Fruit fly (Drosophila melanogaster) whole organism, embryonic: ENCODE measurements around the gene Tsp29Fb.
A peak's percentile ranks its signal among the peaks of the same experiment; 100 is the strongest.

Experiments used
- Atf-2 ChIP-seq: fragments of 200-800 bp; sonication (Bioruptor generic); optimal IDR thresholded peaks from 2 replicates; lab custom pipeline; 2016; ENCODE audit warnings: missing biosample characterization, missing genetic modification characterization
- Bteb2 ChIP-seq: fragments of 200-800 bp; sonication (Bioruptor generic); optimal IDR thresholded peaks from 2 replicates; lab custom pipeline; 2016; ENCODE audit warnings: missing biosample characterization, missing genetic modification characterization
- CG10979 ChIP-seq: fragments of 200-800 bp; sonication (Bioruptor generic); optimal IDR thresholded peaks from 2 replicates; lab custom pipeline; 2018; ENCODE audit warnings: missing biosample characterization, mild to moderate bottlenecking, missing genetic modification characterization, moderate library complexity
- CG11723 ChIP-seq: fragments of 200-800 bp; sonication (Bioruptor generic); optimal IDR thresholded peaks from 2 replicates; lab custom pipeline; 2017; ENCODE audit warnings: missing biosample characterization, mild to moderate bottlenecking, missing genetic modification characterization
- CG12104 ChIP-seq: fragments of 200-800 bp; sonication (Bioruptor generic); optimal IDR thresholded peaks from 3 replicates; lab custom pipeline; 2016; ENCODE audit warnings: missing biosample characterization, missing genetic modification characterization
- CG12236 ChIP-seq: fragments of 200-800 bp; sonication (Bioruptor generic); optimal IDR thresholded peaks from 2 replicates; lab custom pipeline; 2016; ENCODE audit warnings: missing biosample characterization, missing genetic modification characterization
- CG12744 ChIP-seq: fragments of 200-800 bp; sonication (Bioruptor generic); optimal IDR thresholded peaks from 2 replicates; lab custom pipeline; 2016; ENCODE audit warnings: missing biosample characterization, missing genetic modification characterization
- CG12942 ChIP-seq: fragments of 200-800 bp; sonication (Bioruptor generic); optimal IDR thresholded peaks from 3 replicates; lab custom pipeline; 2016; ENCODE audit warnings: missing biosample characterization, missing genetic modification characterization
- CG13624 ChIP-seq: fragments of 200-800 bp; sonication (Bioruptor generic); optimal IDR thresholded peaks from 2 replicates; lab custom pipeline; 2016; ENCODE audit warnings: missing biosample characterization, missing genetic modification characterization
- CG15269 ChIP-seq: fragments of 200-800 bp; sonication (Bioruptor generic); optimal IDR thresholded peaks from 2 replicates; lab custom pipeline; 2018; ENCODE audit warnings: missing biosample characterization, mild to moderate bottlenecking, missing genetic modification characterization, moderate library complexity
- CG17359 ChIP-seq: fragments of 200-800 bp; sonication (Bioruptor generic); optimal IDR thresholded peaks from 3 replicates; lab custom pipeline; 2018; ENCODE audit warnings: missing biosample characterization, mild to moderate bottlenecking, missing genetic modification characterization, moderate library complexity
- CG17385 ChIP-seq: fragments of 200-800 bp; sonication (Bioruptor generic); optimal IDR thresholded peaks from 3 replicates; lab custom pipeline; 2018; ENCODE audit warnings: missing biosample characterization, mild to moderate bottlenecking, missing genetic modification characterization
- CG2712 ChIP-seq: fragments of 200-800 bp; optimal IDR thresholded peaks from 3 replicates; lab custom pipeline; 2019; ENCODE audit warnings: missing biosample characterization, mild to moderate bottlenecking, missing genetic modification characterization, moderate library complexity
- CG30403 ChIP-seq: fragments of 200-800 bp; sonication (Bioruptor generic); optimal IDR thresholded peaks from 3 replicates; lab custom pipeline; 2016; ENCODE audit warnings: missing biosample characterization, missing genetic modification characterization
- CG31441 ChIP-seq: fragments of 200-800 bp; sonication (Bioruptor generic); IDR thresholded peaks from 2 replicates; pipeline ENCODE4 v1.3.6; 2022; ENCODE audit warnings: missing biosample characterization, missing genetic modification characterization
- CG32532 ChIP-seq: fragments of 200-800 bp; sonication (Bioruptor generic); IDR thresholded peaks from 2 replicates; pipeline ENCODE4 v1.3.6; 2022; ENCODE audit warnings: missing biosample characterization, missing genetic modification characterization
- CG5180 ChIP-seq: fragments of 200-800 bp; sonication (Bioruptor generic); optimal IDR thresholded peaks from 3 replicates; lab custom pipeline; 2017; ENCODE audit warnings: missing biosample characterization, missing genetic modification characterization, mild to moderate bottlenecking, moderate library complexity, missing genetic modification reagents
- CG6254 ChIP-seq: fragments of 200-800 bp; sonication (Bioruptor generic); optimal IDR thresholded peaks from 3 replicates; lab custom pipeline; 2017; ENCODE audit warnings: mild to moderate bottlenecking, missing biosample characterization, missing genetic modification reagents, missing genetic modification characterization
- CG6813 ChIP-seq: fragments of 200-800 bp; sonication (Bioruptor generic); optimal IDR thresholded peaks from 2 replicates; lab custom pipeline; 2017; ENCODE audit warnings: missing biosample characterization, missing genetic modification characterization, mild to moderate bottlenecking, moderate library complexity, missing genetic modification reagents
- CG6854 ChIP-seq: fragments of 200-800 bp; sonication (Bioruptor generic); optimal IDR thresholded peaks from 3 replicates; lab custom pipeline; 2017; ENCODE audit warnings: missing biosample characterization, mild to moderate bottlenecking, missing genetic modification characterization
- CG8089 ChIP-seq: fragments of 200-800 bp; sonication (Bioruptor generic); optimal IDR thresholded peaks from 3 replicates; lab custom pipeline; 2016; ENCODE audit warnings: missing biosample characterization, missing genetic modification characterization
- CoRest ChIP-seq: fragments of 200-800 bp; sonication (Bioruptor generic); optimal IDR thresholded peaks from 3 replicates; lab custom pipeline; 2018; ENCODE audit warnings: missing biosample characterization, mild to moderate bottlenecking, missing genetic modification characterization, moderate library complexity
- Dip3 ChIP-seq: fragments of 200-800 bp; sonication (Bioruptor generic); optimal IDR thresholded peaks from 3 replicates; lab custom pipeline; 2016; ENCODE audit warnings: missing biosample characterization, missing genetic modification characterization
- E2f1 ChIP-seq: fragments of 200-800 bp; sonication (Bioruptor generic); IDR thresholded peaks from 2 replicates; pipeline ENCODE4 v1.3.6; 2022; ENCODE audit warnings: missing biosample characterization, missing genetic modification characterization
- HHEX ChIP-seq: fragments of 200-800 bp; sonication (Bioruptor generic); optimal IDR thresholded peaks from 3 replicates; lab custom pipeline; 2017; ENCODE audit warnings: missing biosample characterization, mild to moderate bottlenecking, missing genetic modification characterization, missing genetic modification reagents
- Hey ChIP-seq: fragments of 200-800 bp; sonication (Bioruptor generic); optimal IDR thresholded peaks from 3 replicates; lab custom pipeline; 2018; ENCODE audit warnings: missing biosample characterization, mild to moderate bottlenecking, missing genetic modification characterization
- Rfx ChIP-seq: fragments of 200-800 bp; sonication (Bioruptor generic); IDR thresholded peaks from 2 replicates; pipeline ENCODE4 v1.3.6; 2022; ENCODE audit warnings: missing biosample characterization, missing genetic modification characterization
- Sox100B ChIP-seq: fragments of 200-800 bp; sonication (Bioruptor generic); optimal IDR thresholded peaks from 3 replicates; lab custom pipeline; 2018; ENCODE audit warnings: missing biosample characterization, mild to moderate bottlenecking, missing genetic modification characterization
- Trl ChIP-seq, 3 experiments: fragments of >200 bp in 2 of 3; fragments of 200-800 bp in 1 of 3; sonication (Bioruptor generic) in 1 of 3; optimal IDR thresholded peaks; 2 replicates in 1 of 3; 3 replicates in 2 of 3; lab custom pipeline; 2016 to 2017; ENCODE audit warnings: missing biosample characterization in 1 of 3, missing genetic modification characterization in 1 of 3
- bab2 ChIP-seq: fragments of 200-800 bp; sonication (Bioruptor generic); optimal IDR thresholded peaks from 2 replicates; lab custom pipeline; 2016; ENCODE audit warnings: missing biosample characterization, missing genetic modification characterization
- cato ChIP-seq: fragments of 200-800 bp; sonication (Bioruptor generic); optimal IDR thresholded peaks from 2 replicates; lab custom pipeline; 2016; ENCODE audit warnings: missing biosample characterization, missing genetic modification characterization, borderline replicate concordance
- chif ChIP-seq, 2 experiments: fragments of 200-800 bp; sonication (Bioruptor generic); optimal IDR thresholded peaks; 3 replicates each; lab custom pipeline; 2016; ENCODE audit warnings: missing biosample characterization in 2 of 2, missing genetic modification characterization in 2 of 2
- ci ChIP-seq: fragments of 200-800 bp; sonication (Bioruptor generic); IDR thresholded peaks from 3 replicates; pipeline ENCODE4 v1.3.6; 2022; ENCODE audit warnings: missing biosample characterization, missing genetic modification characterization
- crol ChIP-seq: fragments of 200-800 bp; sonication (Bioruptor generic); IDR thresholded peaks from 2 replicates; pipeline ENCODE4 v1.3.6; 2022; ENCODE audit warnings: missing biosample characterization, missing genetic modification characterization
- dysf ChIP-seq: fragments of 200-800 bp; sonication (Bioruptor generic); IDR thresholded peaks from 3 replicates; pipeline ENCODE4 v1.3.6; 2022; ENCODE audit warnings: missing biosample characterization, missing genetic modification characterization
- emc ChIP-seq: fragments of 200-800 bp; sonication (Bioruptor generic); optimal IDR thresholded peaks from 2 replicates; lab custom pipeline; 2016; ENCODE audit warnings: missing biosample characterization, missing genetic modification characterization
- gcm ChIP-seq: fragments of 200-800 bp; sonication (Bioruptor generic); optimal IDR thresholded peaks from 2 replicates; lab custom pipeline; 2019; ENCODE audit warnings: missing biosample characterization, mild to moderate bottlenecking, missing genetic modification characterization, moderate library complexity
- gt ChIP-seq: fragments of 200-800 bp; sonication (Bioruptor generic); IDR thresholded peaks from 2 replicates; pipeline ENCODE4 v1.3.6; 2022; ENCODE audit warnings: missing biosample characterization, missing genetic modification characterization
- hbn ChIP-seq: fragments of 200-800 bp; sonication (Bioruptor generic); IDR thresholded peaks from 2 replicates; pipeline ENCODE4 v1.3.6; 2022; ENCODE audit warnings: missing biosample characterization, missing genetic modification characterization; ENCODE audit not compliant: partially characterized antibody
- maf-S ChIP-seq: fragments of 200-800 bp; sonication (Bioruptor generic); optimal IDR thresholded peaks from 2 replicates; lab custom pipeline; 2016; ENCODE audit warnings: missing biosample characterization, missing genetic modification characterization
- odd ChIP-seq: fragments of 200-800 bp; sonication (Bioruptor generic); optimal IDR thresholded peaks from 2 replicates; lab custom pipeline; 2017; ENCODE audit warnings: missing biosample characterization, mild to moderate bottlenecking, missing genetic modification characterization
- org-1 ChIP-seq: fragments of 200-800 bp; sonication (Bioruptor generic); optimal IDR thresholded peaks from 2 replicates; lab custom pipeline; 2017; ENCODE audit warnings: missing biosample characterization, missing genetic modification characterization
- pb ChIP-seq: fragments of 200-800 bp; sonication (Bioruptor generic); optimal IDR thresholded peaks from 3 replicates; lab custom pipeline; 2016; ENCODE audit warnings: missing biosample characterization, missing genetic modification characterization
- pros ChIP-seq: fragments of 200-800 bp; sonication (Bioruptor generic); optimal IDR thresholded peaks from 3 replicates; lab custom pipeline; 2019; ENCODE audit warnings: missing biosample characterization, mild to moderate bottlenecking, missing genetic modification characterization, moderate library complexity
- scrt ChIP-seq: fragments of 200-800 bp; sonication (Bioruptor generic); optimal IDR thresholded peaks from 2 replicates; lab custom pipeline; 2018; ENCODE audit warnings: missing biosample characterization, mild to moderate bottlenecking, missing genetic modification characterization, moderate library complexity
- slp2 ChIP-seq: fragments of 200-800 bp; sonication (Bioruptor generic); optimal IDR thresholded peaks from 2 replicates; lab custom pipeline; 2016; ENCODE audit warnings: missing biosample characterization, missing genetic modification characterization
- sqz ChIP-seq: fragments of 200-800 bp; sonication (Bioruptor generic); optimal IDR thresholded peaks from 3 replicates; lab custom pipeline; 2018; ENCODE audit warnings: missing biosample characterization, mild to moderate bottlenecking, missing genetic modification characterization
- sr ChIP-seq: fragments of 200-800 bp; sonication (Bioruptor generic); IDR thresholded peaks from 3 replicates; pipeline ENCODE4 v1.3.6; 2022; ENCODE audit warnings: missing biosample characterization, missing genetic modification characterization
- stc ChIP-seq: fragments of 200-800 bp; sonication (Bioruptor generic); IDR thresholded peaks from 2 replicates; pipeline ENCODE4 v1.3.6; 2022; ENCODE audit warnings: missing biosample characterization, missing genetic modification characterization

The Tsp29Fb gene

dm6 chr2L:8982584-8983302 is 45.6 kb downstream of the Tsp29Fb start (continued):
- no peak for TF ChIP-seq CG12236 (GFP tag; lab: Kevin White, UChicago)
- TF ChIP-seq Trl (optimal IDR thresholded peaks at IDR 0.05; lab: Kevin White, UChicago) = no peak
- peak; percentile 44 for TF ChIP-seq Trl (GFP tag; optimal IDR thresholded peaks at IDR 0.05; lab: Kevin White, UChicago)
- peak; percentile 9 for TF ChIP-seq CG2712 (tag; lab: Kevin White, UChicago)
- peak; percentile 85 for TF ChIP-seq CG15269
- peak; percentile 65 for TF ChIP-seq CoRest
- peak; percentile 58; the same call in 1 of the 2 replicates for TF ChIP-seq CG31441 (GFP tag; lab: Robert Waterston, UW)
- TF ChIP-seq maf-S = peak; percentile 44
- TF ChIP-seq ci (GFP tag; lab: Robert Waterston, UW) = peak; percentile 62; the same call in 1 of the 3 replicates
- peak; percentile 38 for TF ChIP-seq CG6813 (GFP tag; lab: Kevin White, UChicago)
- no peak for TF ChIP-seq Hey (tag; lab: Kevin White, UChicago)
- TF ChIP-seq CG17359 = peak; percentile 70
- TF ChIP-seq gt (GFP tag; lab: Robert Waterston, UW) = no peak
- peak in 1 of 2 experiments; percentile 43 for TF ChIP-seq chif (GFP tag; optimal IDR thresholded peaks at IDR 0.05; lab: Kevin White, UChicago)
- TF ChIP-seq CG32532 (GFP tag; lab: Robert Waterston, UW) = peak; percentile 50; the same call in 1 of the 2 replicates
- peak; percentile 66 for TF ChIP-seq stc (GFP tag; lab: Robert Waterston, UW)
- TF ChIP-seq HHEX = peak; percentile 24
- TF ChIP-seq cato (GFP tag; lab: Kevin White, UChicago) = no peak
- no peak for TF ChIP-seq Dip3 (GFP tag; lab: Kevin White, UChicago)
- peak; percentile 38 for TF ChIP-seq scrt
- TF ChIP-seq CG12744 (GFP tag; lab: Kevin White, UChicago) = peak; percentile 23
- peak; percentile 20 for TF ChIP-seq gcm (GFP tag; lab: Kevin White, UChicago)
- peak; percentile 76 for TF ChIP-seq Rfx (GFP tag; lab: Robert Waterston, UW)
- TF ChIP-seq Atf-2 (GFP tag; lab: Kevin White, UChicago) = peak; percentile 17
- peak; percentile 29 for TF ChIP-seq slp2 (GFP tag; lab: Kevin White, UChicago)
- TF ChIP-seq sr (GFP tag; lab: Robert Waterston, UW) = no peak
- TF ChIP-seq E2f1 (GFP tag; lab: Robert Waterston, UW) = 0 out of 2 replicates have a peak, but pooled peaks have one; percentile 35
- TF ChIP-seq hbn = no peak
- TF ChIP-seq CG12942 (GFP tag; lab: Kevin White, UChicago) = peak; percentile 6
- TF ChIP-seq bab2 (GFP tag; lab: Kevin White, UChicago) = peak; percentile 53
- TF ChIP-seq CG10979 = peak; percentile 1
- no peak for TF ChIP-seq crol
- TF ChIP-seq emc (GFP tag; lab: Kevin White, UChicago) = no peak
- TF ChIP-seq odd (GFP tag; lab: Kevin White, UChicago) = peak; percentile 53
- peak; percentile 11 for TF ChIP-seq CG12104 (GFP tag; lab: Kevin White, UChicago)
- TF ChIP-seq Sox100B (GFP tag; lab: Kevin White, UChicago) = peak; percentile 53
- peak; percentile 47 for TF ChIP-seq CG17385 (GFP tag; lab: Kevin White, UChicago)
- TF ChIP-seq CG6854 (GFP tag; lab: Kevin White, UChicago) = peak; percentile 30
- TF ChIP-seq sqz (GFP tag; lab: Kevin White, UChicago) = peak; percentile 49
- TF ChIP-seq CG13624 = peak; percentile 76
- TF ChIP-seq pros (GFP tag; lab: Kevin White, UChicago) = no peak
- TF ChIP-seq CG11723 (GFP tag; lab: Kevin White, UChicago) = no peak
- peak; percentile 28 for TF ChIP-seq org-1
- TF ChIP-seq CG30403 (GFP tag; lab: Kevin White, UChicago) = peak; percentile 61
- peak; percentile 34 for TF ChIP-seq Bteb2 (GFP tag; lab: Kevin White, UChicago)
- TF ChIP-seq pb (GFP tag; lab: Kevin White, UChicago) = peak; percentile 27
- no peak for TF ChIP-seq CG6254
- peak; percentile 80 for TF ChIP-seq dysf (GFP tag; lab: Robert Waterston, UW)
- peak; percentile 13 for TF ChIP-seq CG8089 (GFP tag; lab: Kevin White, UChicago)
- TF ChIP-seq CG5180 = peak; percentile 13
